Worm (Caenorhabditis elegans): Measurements from ENCODE around the gene syx-2.

The syx-2 gene

ce11 chrX:13936719-13937118, 23.2 kb upstream of the syx-2 start:
- no peak for TF ChIP-seq unc-42 (tag; optimal IDR thresholded peaks at IDR 0.05)
- no peak for TF ChIP-seq odd-2 (tag; optimal IDR thresholded peaks at IDR 0.05)
- TF ChIP-seq hlh-30 (tag; optimal IDR thresholded peaks at IDR 0.05; ENCODE audit: insufficient read depth): no peak
- no peak for TF ChIP-seq lim-6 (tag; optimal IDR thresholded peaks at IDR 0.05)
- TF ChIP-seq eyg-1 (tag; optimal IDR thresholded peaks at IDR 0.05): no peak
- TF ChIP-seq rnt-1 (tag; optimal IDR thresholded peaks at IDR 0.05): no peak
- no peak for TF ChIP-seq ceh-18 (tag; optimal IDR thresholded peaks at IDR 0.05)
- no peak for TF ChIP-seq tbx-7 (tag; optimal IDR thresholded peaks at IDR 0.05)
- TF ChIP-seq pqm-1 (tag; optimal IDR thresholded peaks at IDR 0.05): no peak
- no peak for TF ChIP-seq tbx-2 (tag; optimal IDR thresholded peaks at IDR 0.05)
- TF ChIP-seq pat-9 (tag; optimal IDR thresholded peaks at IDR 0.05): no peak
- no peak for TF ChIP-seq dve-1 (tag; optimal IDR thresholded peaks at IDR 0.05)
- no peak for TF ChIP-seq hlh-13 (GFP tag; optimal IDR thresholded peaks at IDR 0.05)
- TF ChIP-seq zip-5 (tag; optimal IDR thresholded peaks at IDR 0.05): no peak
- no peak for TF ChIP-seq T23F11.4 (GFP tag; optimal IDR thresholded peaks at IDR 0.05)
- no peak for TF ChIP-seq pros-1 (tag; optimal IDR thresholded peaks at IDR 0.05)
- TF ChIP-seq ceh-22 (tag; optimal IDR thresholded peaks at IDR 0.05): no peak
- no peak for TF ChIP-seq pag-3 (tag; optimal IDR thresholded peaks at IDR 0.05; ENCODE audit: borderline replicate concordance)
- no peak for TF ChIP-seq C38D4.7 (GFP tag; optimal IDR thresholded peaks at IDR 0.05)

ce11 chrX:13937350-13937749, 22.6 kb upstream of the syx-2 start:
- TF ChIP-seq sdc-2 (tag; optimal IDR thresholded peaks at IDR 0.05): no peak
- peak; percentile 71 for TF ChIP-seq elt-2 (tag; optimal IDR thresholded peaks at IDR 0.05)

ce11 chrX:13937910-13938309, 22.0 kb upstream of the syx-2 start:
- TF ChIP-seq nfya-1 (tag; optimal IDR thresholded peaks at IDR 0.05) (peak; percentile 8), pha-2 (tag; optimal IDR thresholded peaks at IDR 0.05) (no peak), mec-3 (tag; optimal IDR thresholded peaks at IDR 0.05; ENCODE audit: borderline replicate concordance) (no peak)

ce11 chrX:13939388-13939787, 20.6 kb upstream of the syx-2 start:
- TF ChIP-seq ceh-34 (tag; optimal IDR thresholded peaks at IDR 0.05) (no peak), madf-2 (tag; optimal IDR thresholded peaks at IDR 0.05) (no peak), mec-3 (tag; optimal IDR thresholded peaks at IDR 0.05; ENCODE audit: borderline replicate concordance) (no peak), pag-3 (tag; optimal IDR thresholded peaks at IDR 0.05; ENCODE audit: borderline replicate concordance) (no peak), ceh-18 (tag; optimal IDR thresholded peaks at IDR 0.05) (no peak), fkh-10 (GFP tag; optimal IDR thresholded peaks at IDR 0.05) (no peak), dmd-4 (tag; optimal IDR thresholded peaks at IDR 0.05; ENCODE audit: borderline replicate concordance) (no peak), che-1 (tag; optimal IDR thresholded peaks at IDR 0.05) (no peak), ceh-19 (GFP tag; optimal IDR thresholded peaks at IDR 0.05) (no peak), ceh-9 (tag; optimal IDR thresholded peaks at IDR 0.05) (no peak), ref-2 (tag; optimal IDR thresholded peaks at IDR 0.05) (no peak), hlh-13 (GFP tag; optimal IDR thresholded peaks at IDR 0.05) (no peak), C08G9.2 (tag; optimal IDR thresholded peaks at IDR 0.05) (no peak), pax-1 (tag; optimal IDR thresholded peaks at IDR 0.05) (no peak), T23F11.4 (GFP tag; optimal IDR thresholded peaks at IDR 0.05) (no peak), ets-4 (tag; optimal IDR thresholded peaks at IDR 0.05) (no peak)

ce11 chrX:13940287-13940686, 19.7 kb upstream of the syx-2 start:
- TF ChIP-seq tbx-7 (tag; optimal IDR thresholded peaks at IDR 0.05): no peak
- no peak for TF ChIP-seq nhr-232 (tag; optimal IDR thresholded peaks at IDR 0.05)
- no peak for TF ChIP-seq pat-9 (tag; optimal IDR thresholded peaks at IDR 0.05)

All from whole organism, late embryonic.